Worm (Caenorhabditis elegans) whole organism, L1 larva: ENCODE measurements around the gene F40F8.1.

ENCODE experiments used
- ceh-90 ChIP-seq: sonication (generic microtip); optimal IDR thresholded peaks from 2 replicates; lab custom pipeline; 2016; ENCODE audit warnings: missing genetic modification characterization, missing compliant biosample characterization
- dpl-1 ChIP-seq, 3 experiments: fragments of 150-350 bp in 2 of 3; sonication (generic microtip) in 1 of 3; optimal IDR thresholded peaks; 2 replicates each; lab custom pipeline; 2014 to 2017; ENCODE audit warnings: missing biosample characterization in 3 of 3, missing genetic modification characterization in 3 of 3, missing genetic modification reagents in 3 of 3
- dsc-1 ChIP-seq: sonication (generic microtip); optimal IDR thresholded peaks from 2 replicates; lab custom pipeline; 2016; ENCODE audit warnings: mild to moderate bottlenecking, missing genetic modification characterization, missing compliant biosample characterization
- elt-2 ChIP-seq: sonication (generic microtip); optimal IDR thresholded peaks from 2 replicates; lab custom pipeline; 2016; ENCODE audit warnings: missing genetic modification characterization, mild to moderate bottlenecking, inconsistent platforms, missing compliant biosample characterization, missing genetic modification reagents
- fos-1 ChIP-seq: fragments of 150-350 bp; optimal IDR thresholded peaks from 2 replicates; lab custom pipeline; 2014; ENCODE audit warnings: missing biosample characterization, missing genetic modification characterization
- lsy-2 ChIP-seq, 2 experiments: fragments of 150-350 bp; optimal IDR thresholded peaks; 2 replicates each; lab custom pipeline; 2014; ENCODE audit warnings: missing biosample characterization in 2 of 2, missing genetic modification characterization in 2 of 2
- nhr-12 ChIP-seq: sonication (generic microtip); optimal IDR thresholded peaks from 2 replicates; lab custom pipeline; 2017; ENCODE audit warnings: missing biosample characterization, missing genetic modification characterization
- nhr-77 ChIP-seq: fragments of 150-350 bp; optimal IDR thresholded peaks from 2 replicates; lab custom pipeline; 2014; ENCODE audit warnings: missing biosample characterization, missing genetic modification characterization
- skn-1 ChIP-seq: fragments of 150-350 bp; optimal IDR thresholded peaks from 2 replicates; lab custom pipeline; 2014; ENCODE audit warnings: missing biosample characterization, missing genetic modification characterization
- snpc-4 ChIP-seq: fragments of 150-350 bp; optimal IDR thresholded peaks from 2 replicates; lab custom pipeline; 2014; ENCODE audit warnings: missing biosample characterization, missing genetic modification characterization
- unc-62 ChIP-seq: fragments of 150-350 bp; optimal IDR thresholded peaks from 2 replicates; lab custom pipeline; 2014; ENCODE audit warnings: missing biosample characterization, missing genetic modification reagents, missing genetic modification characterization
- zag-1 ChIP-seq: fragments of 150-350 bp; optimal IDR thresholded peaks from 2 replicates; lab custom pipeline; 2014; ENCODE audit warnings: missing biosample characterization, missing genetic modification characterization

ce11 chrII:11154957-11155356 lies 27.5 kb downstream of the F40F8.1 start:
- TF ChIP-seq skn-1 (tag; lab: Kevin White, UChicago), result no peak
- TF ChIP-seq zag-1 (tag; lab: Kevin White, UChicago), result no peak
- no peak for TF ChIP-seq nhr-77
- TF ChIP-seq unc-62, result no peak
- no peak for TF ChIP-seq dsc-1 (tag; lab: Kevin White, UChicago)
- no peak for TF ChIP-seq nhr-12 (tag; lab: Kevin White, UChicago)
- no peak for TF ChIP-seq snpc-4 (tag; lab: Kevin White, UChicago)
- no peak for TF ChIP-seq lsy-2 (tag; optimal IDR thresholded peaks at IDR 0.05; lab: Kevin White, UChicago)
- no peak for TF ChIP-seq fos-1 (tag; lab: Kevin White, UChicago)
- no peak for TF ChIP-seq dpl-1 (GFP tag; optimal IDR thresholded peaks at IDR 0.05; lab: Kevin White, UChicago)
- peak; percentile 12 for TF ChIP-seq elt-2 (tag; lab: Kevin White, UChicago)
- TF ChIP-seq ceh-90 (tag; lab: Kevin White, UChicago), result no peak
